Fruit fly (Drosophila melanogaster): ENCODE measurements around the gene CG43182.

The CG43182 gene

dm6 chrX:336659-337266 lies 16.1 kb upstream of the CG43182 start (continued):
- TF ChIP-seq ara (GFP tag; IDR thresholded peaks at IDR 0.05): no peak
- no peak for TF ChIP-seq CG8924 (tag; optimal IDR thresholded peaks at IDR 0.05)
- no peak for TF ChIP-seq Scr (GFP tag; IDR thresholded peaks at IDR 0.05; ENCODE audit: partially characterized antibody)
- no peak for TF ChIP-seq CG11560 (tag; IDR thresholded peaks at IDR 0.05)
- no peak for TF ChIP-seq ac (GFP tag; optimal IDR thresholded peaks at IDR 0.05)
- peak; percentile 7 for TF ChIP-seq BEAF-32 (GFP tag; optimal IDR thresholded peaks at IDR 0.05)
- no peak for TF ChIP-seq CG8478 (optimal IDR thresholded peaks at IDR 0.05)
- TF ChIP-seq Meics (GFP tag; optimal IDR thresholded peaks at IDR 0.05): no peak
- TF ChIP-seq CG17361 (GFP tag; IDR thresholded peaks at IDR 0.05): peak; percentile 36; the same call in 1 of the 3 replicates
- TF ChIP-seq Antp (GFP tag; optimal IDR thresholded peaks at IDR 0.05): no peak
- no peak for TF ChIP-seq CG4617 (GFP tag; optimal IDR thresholded peaks at IDR 0.05; ENCODE audit: borderline replicate concordance)
- TF ChIP-seq mam (GFP tag; optimal IDR thresholded peaks at IDR 0.05): no peak
- no peak for TF ChIP-seq CG12942 (GFP tag; optimal IDR thresholded peaks at IDR 0.05)
- peak; percentile 43 for TF ChIP-seq pita (GFP tag; optimal IDR thresholded peaks at IDR 0.05)
- TF ChIP-seq CG2875 (GFP tag; optimal IDR thresholded peaks at IDR 0.05): no peak
- no peak for TF ChIP-seq ci (GFP tag; IDR thresholded peaks at IDR 0.05)
- peak; percentile 65 for TF ChIP-seq CG10267 (tag; optimal IDR thresholded peaks at IDR 0.05)
- no peak for TF ChIP-seq Trl (optimal IDR thresholded peaks at IDR 0.05)
- TF ChIP-seq Trl (GFP tag; optimal IDR thresholded peaks at IDR 0.05): no peak
- no peak for TF ChIP-seq CG2116 (GFP tag; optimal IDR thresholded peaks at IDR 0.05)
- no peak for TF ChIP-seq crp (GFP tag; optimal IDR thresholded peaks at IDR 0.05)
- TF ChIP-seq CG1233 (GFP tag; optimal IDR thresholded peaks at IDR 0.05): no peak
- no peak for TF ChIP-seq Stat92E (GFP tag; optimal IDR thresholded peaks at IDR 0.05)
- no peak for TF ChIP-seq CG5245 (GFP tag; optimal IDR thresholded peaks at IDR 0.05)
- no peak for TF ChIP-seq tio (GFP tag; optimal IDR thresholded peaks at IDR 0.05)
- no peak for TF ChIP-seq wdn (GFP tag; IDR thresholded peaks at IDR 0.05)
- no peak for TF ChIP-seq Dbx (GFP tag; IDR thresholded peaks at IDR 0.05)
- TF ChIP-seq CG1792 (GFP tag; optimal IDR thresholded peaks at IDR 0.05): no peak
- TF ChIP-seq CG4854 (GFP tag; optimal IDR thresholded peaks at IDR 0.05): no peak
- TF ChIP-seq Med (GFP tag): peak; percentile 64
- TF ChIP-seq Six4 (GFP tag; optimal IDR thresholded peaks at IDR 0.05): no peak
- no peak for TF ChIP-seq Nf-YA (GFP tag; IDR thresholded peaks at IDR 0.05)
- TF ChIP-seq CG16813 (GFP tag; IDR thresholded peaks at IDR 0.05; ENCODE audit: partially characterized antibody): peak; percentile 48; the same call in 1 of the 3 replicates
- no peak for TF ChIP-seq CG34376 (GFP tag; optimal IDR thresholded peaks at IDR 0.05)
- peak; percentile 15; the same call in 1 of the 2 replicates for TF ChIP-seq amos (GFP tag; IDR thresholded peaks at IDR 0.05; ENCODE audit: partially characterized antibody)
- peak; percentile 51; the same call in 1 of the 2 replicates for TF ChIP-seq slbo (GFP tag; IDR thresholded peaks at IDR 0.05)
- no peak for TF ChIP-seq CG6683 (GFP tag; optimal IDR thresholded peaks at IDR 0.05)
- TF ChIP-seq E2f2 (GFP tag; IDR thresholded peaks at IDR 0.05): peak; percentile 85
- peak; percentile 73 for TF ChIP-seq Dp (GFP tag; optimal IDR thresholded peaks at IDR 0.05)
- no peak for TF ChIP-seq Lpt (GFP tag; optimal IDR thresholded peaks at IDR 0.05)
- TF ChIP-seq zfh1 (GFP tag; IDR thresholded peaks at IDR 0.05): no peak
- TF ChIP-seq eve (GFP tag; optimal IDR thresholded peaks at IDR 0.05): no peak
- no peak for TF ChIP-seq CG2129 (GFP tag; IDR thresholded peaks at IDR 0.05; ENCODE audit: partially characterized antibody)
- no peak for TF ChIP-seq CG15514 (GFP tag; optimal IDR thresholded peaks at IDR 0.05)
- TF ChIP-seq Lhr (GFP tag; optimal IDR thresholded peaks at IDR 0.05): peak; percentile 35
- peak; percentile 46; the same call in 1 of the 3 replicates for TF ChIP-seq knrl (GFP tag; IDR thresholded peaks at IDR 0.05; ENCODE audit: partially characterized antibody)
- no peak for TF ChIP-seq CG18476 (GFP tag; optimal IDR thresholded peaks at IDR 0.05)
- TF ChIP-seq HLH54F (GFP tag; optimal IDR thresholded peaks at IDR 0.05): no peak
- TF ChIP-seq CTCF (GFP tag; optimal IDR thresholded peaks at IDR 0.05): peak; percentile 90
- TF ChIP-seq dmrt11E (tag; optimal IDR thresholded peaks at IDR 0.05): no peak
- peak; percentile 70 for TF ChIP-seq stwl (tag; optimal IDR thresholded peaks at IDR 0.05)
